Worm (Caenorhabditis elegans): Measurements from ENCODE around the gene ceh-33.

The ceh-33 gene

ce11 chrV:5330967-5331366 is 6.5 kb upstream of the ceh-33 start, which contains the start of gene srg-26:
TSS of gene srg-26 (plus strand) at chrV:5331267.
- TF ChIP-seq egrh-3 (GFP tag; IDR thresholded peaks at IDR 0.05) (no peak), rec-8 (tag; optimal IDR thresholded peaks at IDR 0.05) (no peak), cebp-1 (GFP tag; IDR thresholded peaks at IDR 0.05) (no peak), cebp-1 (tag; optimal IDR thresholded peaks at IDR 0.05) (no peak), aptf-2 (GFP tag; conservative IDR thresholded peaks at IDR 0.05) (no peak), C17E4.6 (GFP tag; IDR thresholded peaks at IDR 0.05) (no peak), F49E8.2 (tag; optimal IDR thresholded peaks at IDR 0.05; ENCODE audit: insufficient read depth) (no peak), ztf-6 (GFP tag; IDR thresholded peaks at IDR 0.05) (no peak), Y67H2A.10 (GFP tag; conservative IDR thresholded peaks at IDR 0.05) (no peak), zim-3 (tag; optimal IDR thresholded peaks at IDR 0.05) (no peak), somi-1 (GFP tag; optimal IDR thresholded peaks at IDR 0.05) (no peak), lsl-1 (GFP tag; optimal IDR thresholded peaks at IDR 0.05) (no peak), Y53F4B.3 (GFP tag; IDR thresholded peaks at IDR 0.05) (no peak), him-1 (tag; optimal IDR thresholded peaks at IDR 0.05) (no peak)

- TF ChIP-seq madf-6 (GFP tag; IDR thresholded peaks at IDR 0.05) (peak; percentile 34), attf-5 (GFP tag; optimal IDR thresholded peaks at IDR 0.05) (peak; percentile 9), K12H6.12 (tag; optimal IDR thresholded peaks at IDR 0.05) (peak; percentile 53), lin-54 (GFP tag; optimal IDR thresholded peaks at IDR 0.05) (peak; percentile 9), ZK185.1 (tag; optimal IDR thresholded peaks at IDR 0.05; ENCODE audit: poor library complexity, severe bottlenecking) (peak; percentile 44), unc-130 (GFP tag; optimal IDR thresholded peaks at IDR 0.05) (no peak), somi-1 (GFP tag; optimal IDR thresholded peaks at IDR 0.05) (peak; percentile 15), hrde-1 (tag; optimal IDR thresholded peaks at IDR 0.05; ENCODE audit: borderline replicate concordance) (no peak), nhr-90 (tag; optimal IDR thresholded peaks at IDR 0.05) (peak; percentile 53), nhr-80 (tag; optimal IDR thresholded peaks at IDR 0.05) (peak; percentile 89), egrh-3 (GFP tag; IDR thresholded peaks at IDR 0.05) (0 out of 2 replicates have a peak, but pooled peaks have one; percentile 5), ztf-22 (GFP tag; optimal IDR thresholded peaks at IDR 0.05) (peak; percentile 8), ztf-26 (tag; optimal IDR thresholded peaks at IDR 0.05) (peak; percentile 18), lir-1 (GFP tag; conservative IDR thresholded peaks at IDR 0.05) (no peak), atf-7 (tag; optimal IDR thresholded peaks at IDR 0.05) (peak; percentile 12), let-607 (tag; optimal IDR thresholded peaks at IDR 0.05) (peak; percentile 84 to 89), Y95B8A.8 (GFP tag; IDR thresholded peaks at IDR 0.05) (no peak), B0035.1 (tag; optimal IDR thresholded peaks at IDR 0.05) (peak; percentile 21), B0336.3 (GFP tag; IDR thresholded peaks at IDR 0.05) (no peak), ztf-18 (tag; optimal IDR thresholded peaks at IDR 0.05) (peak; percentile 36), dox-1 (GFP tag; IDR thresholded peaks at IDR 0.05) (peak; percentile 80), B0261.1 (tag; optimal IDR thresholded peaks at IDR 0.05) (peak; percentile 65), nhr-27 (tag; optimal IDR thresholded peaks at IDR 0.05) (no peak), bed-2 (GFP tag; IDR thresholded peaks at IDR 0.05) (no peak), tbp1 (GFP tag; optimal IDR thresholded peaks at IDR 0.05) (peak; percentile 88), snpc-4 (GFP tag; optimal IDR thresholded peaks at IDR 0.05) (peak; percentile 27), snpc-4 (tag; optimal IDR thresholded peaks at IDR 0.05) (peak; percentile 66 to 80 (median 75)), hmg-1.2 (GFP tag; IDR thresholded peaks at IDR 0.05) (0 out of 2 replicates have a peak, but pooled peaks have one; percentile 25), madf-3 (GFP tag; IDR thresholded peaks at IDR 0.05) (no peak), lin-26 (GFP tag; IDR thresholded peaks at IDR 0.05) (peak; percentile 65; the same call in 1 of the 2 replicates), rpc-1 (optimal IDR thresholded peaks at IDR 0.05) (peak; percentile 67), rpc-1 (tag; optimal IDR thresholded peaks at IDR 0.05) (peak; percentile 85), madf-10 (tag; optimal IDR thresholded peaks at IDR 0.05) (peak; percentile 29), repo-1 (tag; optimal IDR thresholded peaks at IDR 0.05) (peak; percentile 54), him-1 (tag; optimal IDR thresholded peaks at IDR 0.05) (peak; percentile 29), die-1 (tag; optimal IDR thresholded peaks at IDR 0.05) (peak; percentile 27)
These were observed 5.3 kb upstream of the ceh-33 start for ce11 chrV:5329677-5330266.
